Fruit fly (Drosophila melanogaster): ENCODE measurements around the gene Reepl1.

DNA sequence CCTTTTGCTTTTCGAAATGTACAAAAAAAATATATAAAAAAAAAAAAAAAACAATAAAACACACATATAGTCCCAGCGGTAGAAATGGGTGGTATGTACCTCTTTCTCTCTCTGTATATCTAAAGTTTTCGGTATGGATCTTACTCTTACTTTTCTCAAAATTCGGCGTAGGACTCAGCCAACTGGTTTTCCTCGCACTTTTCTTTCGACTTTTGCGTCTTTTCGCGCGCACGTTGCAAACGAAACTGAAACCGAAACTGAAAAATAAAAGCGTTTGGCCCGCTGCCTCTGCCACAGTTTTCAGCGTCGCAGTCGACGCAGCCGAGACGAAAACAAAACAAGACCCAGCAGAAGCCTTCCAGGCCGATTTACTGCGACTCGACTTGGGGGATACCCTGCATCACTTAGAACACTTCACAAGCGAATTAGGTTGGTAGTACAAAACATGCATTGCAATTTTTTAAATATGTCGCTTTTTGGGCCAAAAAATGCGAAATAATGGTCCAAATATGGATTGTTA, 14.1 kb upstream of the Reepl1 start, which contains the start of gene CG1572:
- no peak for TF ChIP-seq Gug (GFP tag; IDR thresholded peaks at IDR 0.05)
- peak; percentile 45; the same call in 1 of the 3 replicates for TF ChIP-seq CG8119 (GFP tag; IDR thresholded peaks at IDR 0.05)
- TF ChIP-seq CG3032 (tag; optimal IDR thresholded peaks at IDR 0.05): no peak
- TF ChIP-seq Lpt (GFP tag; optimal IDR thresholded peaks at IDR 0.05): peak; percentile 11
- no peak for TF ChIP-seq CG34406 (GFP tag; optimal IDR thresholded peaks at IDR 0.05)
- TF ChIP-seq net (GFP tag; optimal IDR thresholded peaks at IDR 0.05): no peak
- no peak for TF ChIP-seq CG16779 (tag; optimal IDR thresholded peaks at IDR 0.05)
- no peak for TF ChIP-seq acj6 (GFP tag; optimal IDR thresholded peaks at IDR 0.05)
- peak; percentile 63 for TF ChIP-seq CG6163 (GFP tag; IDR thresholded peaks at IDR 0.05)
- no peak for TF ChIP-seq Hr38 (GFP tag; optimal IDR thresholded peaks at IDR 0.05)
- TF ChIP-seq dsx (GFP tag; optimal IDR thresholded peaks at IDR 0.05; ENCODE audit: poor library complexity, severe bottlenecking): no peak
- TF ChIP-seq topi (GFP tag; optimal IDR thresholded peaks at IDR 0.05): peak; percentile 5
- TF ChIP-seq CG10631 (GFP tag; optimal IDR thresholded peaks at IDR 0.05): no peak

All from whole organism, prepupa.